Worm (Caenorhabditis elegans) whole organism, midembryonic: ENCODE measurements around the gene uaf-1.

Experiments
- T22C8.4 ChIP-seq: fragments of 200-800 bp; sonication (Bioruptor generic); IDR thresholded peaks from 2 replicates; pipeline ENCODE4 v1.3.6; 2022; ENCODE audit warnings: missing genetic modification characterization, missing compliant biosample characterization
- cog-1 ChIP-seq: sonication (generic microtip); optimal IDR thresholded peaks from 2 replicates; lab custom pipeline; 2016; ENCODE audit warnings: missing genetic modification characterization, missing compliant biosample characterization
- flt-1 ChIP-seq: fragments of 200-800 bp; sonication (Bioruptor generic); IDR thresholded peaks from 2 replicates; pipeline ENCODE4 v1.3.6; 2022; ENCODE audit warnings: missing genetic modification characterization, missing compliant biosample characterization
- klf-2 ChIP-seq: fragments of 200-800 bp; sonication (Bioruptor generic); conservative IDR thresholded peaks from 2 replicates; pipeline ENCODE4 v1.3.6; 2022; ENCODE audit warnings: missing genetic modification reagents, missing genetic modification characterization, missing compliant biosample characterization
- med-1 ChIP-seq: sonication (generic microtip); optimal IDR thresholded peaks from 2 replicates; lab custom pipeline; 2017; ENCODE audit warnings: missing genetic modification characterization, mild to moderate bottlenecking, missing compliant biosample characterization, antibody characterized with exemption, missing genetic modification reagents; ENCODE audit not compliant: insufficient read depth
- tab-1 ChIP-seq: fragments of 200-800 bp; sonication (Bioruptor generic); IDR thresholded peaks from 2 replicates; pipeline ENCODE4 v1.3.6; 2022; ENCODE audit warnings: missing genetic modification characterization, missing compliant biosample characterization
- ztf-29 ChIP-seq: fragments of 200-800 bp; sonication (Bioruptor generic); IDR thresholded peaks from 2 replicates; pipeline ENCODE4 v1.3.6; 2022; ENCODE audit warnings: missing genetic modification reagents, missing genetic modification characterization, missing compliant biosample characterization

DNA sequence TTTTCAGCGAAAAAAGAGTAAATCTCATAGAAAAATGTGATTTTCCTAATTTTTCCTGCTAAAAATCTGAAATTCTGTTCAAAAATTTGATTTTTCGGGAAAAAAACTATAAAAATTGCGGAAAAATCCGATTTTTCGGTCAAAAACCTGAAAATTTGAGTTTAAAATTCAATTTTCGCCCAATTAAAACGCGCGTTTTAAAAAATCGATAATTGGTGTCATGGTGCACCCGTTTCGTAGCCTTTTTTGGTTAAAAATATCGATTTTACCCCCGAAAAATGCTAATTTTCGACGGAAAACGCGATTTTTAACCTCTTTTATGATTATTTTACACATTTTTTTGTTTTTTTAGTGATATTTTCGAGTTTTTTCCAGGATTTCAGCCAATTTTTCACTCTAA is 8.6 kb upstream of the uaf-1 start:
- TF ChIP-seq tab-1 (GFP tag; lab: Robert Waterston, UW), result no peak
- peak; percentile 69 for TF ChIP-seq T22C8.4 (GFP tag; lab: Robert Waterston, UW)
- TF ChIP-seq flt-1 (GFP tag; lab: Robert Waterston, UW), result no peak
- TF ChIP-seq cog-1, result no peak
- no peak for TF ChIP-seq ztf-29 (GFP tag; lab: Robert Waterston, UW)
- TF ChIP-seq med-1 (GFP tag; lab: Kevin White, UChicago), result no peak
- TF ChIP-seq klf-2 (GFP tag; lab: Robert Waterston, UW), result no peak
